Fruit fly (Drosophila melanogaster) whole organism, pupa: ENCODE measurements around the gene mag.
A peak's percentile ranks its signal among the peaks of the same experiment; 100 is the strongest.

Experiments
- CG10348 ChIP-seq: fragments of 200-800 bp; sonication (Bioruptor generic); IDR thresholded peaks from 2 replicates; pipeline ENCODE4 v1.3.6; 2022; ENCODE audit warnings: missing biosample characterization, missing genetic modification characterization
- CG12605 ChIP-seq: fragments of 200-800 bp; sonication (Bioruptor generic); IDR thresholded peaks from 2 replicates; pipeline ENCODE4 v1.3.6; 2022; ENCODE audit warnings: missing biosample characterization, missing genetic modification characterization
- CG13204 ChIP-seq: fragments of 200-800 bp; sonication (Bioruptor generic); optimal IDR thresholded peaks from 2 replicates; lab custom pipeline; 2018; ENCODE audit warnings: missing biosample characterization, mild to moderate bottlenecking, missing genetic modification characterization, moderate library complexity
- CG14655 ChIP-seq: fragments of 200-800 bp; sonication (Bioruptor generic); optimal IDR thresholded peaks from 3 replicates; lab custom pipeline; 2017; ENCODE audit warnings: mild to moderate bottlenecking, missing biosample characterization, missing genetic modification reagents, missing genetic modification characterization
- CG15710 ChIP-seq: fragments of 200-800 bp; sonication (Bioruptor generic); optimal IDR thresholded peaks from 2 replicates; lab custom pipeline; 2018; ENCODE audit warnings: missing biosample characterization, mild to moderate bottlenecking, missing genetic modification characterization, moderate library complexity
- CG17806 ChIP-seq: fragments of 200-800 bp; sonication (Bioruptor generic); optimal IDR thresholded peaks from 2 replicates; lab custom pipeline; 2018; ENCODE audit warnings: missing biosample characterization, mild to moderate bottlenecking, missing genetic modification characterization, moderate library complexity
- CG32121 ChIP-seq: fragments of 200-800 bp; sonication (Bioruptor generic); IDR thresholded peaks from 2 replicates; pipeline ENCODE4 v1.3.6; 2022; ENCODE audit warnings: missing biosample characterization, missing genetic modification characterization
- CG34367 ChIP-seq: fragments of 200-800 bp; sonication (Bioruptor generic); optimal IDR thresholded peaks from 2 replicates; lab custom pipeline; 2018; ENCODE audit warnings: missing biosample characterization, mild to moderate bottlenecking, missing genetic modification characterization
- CG4496 ChIP-seq: fragments of 200-800 bp; sonication (Bioruptor generic); IDR thresholded peaks from 3 replicates; pipeline ENCODE4 v1.3.6; 2022; ENCODE audit warnings: missing biosample characterization, missing genetic modification characterization
- CG8159 ChIP-seq: fragments of 200-800 bp; sonication (Bioruptor generic); optimal IDR thresholded peaks from 3 replicates; lab custom pipeline; 2018; ENCODE audit warnings: missing biosample characterization, mild to moderate bottlenecking, missing genetic modification characterization, moderate library complexity
- CG8301 ChIP-seq: fragments of 200-800 bp; sonication (Bioruptor generic); optimal IDR thresholded peaks from 2 replicates; lab custom pipeline; 2018; ENCODE audit warnings: missing biosample characterization, mild to moderate bottlenecking, missing genetic modification characterization
- CG9948 ChIP-seq: fragments of 200-800 bp; sonication (Bioruptor generic); optimal IDR thresholded peaks from 2 replicates; lab custom pipeline; 2018; ENCODE audit warnings: missing biosample characterization, mild to moderate bottlenecking, missing genetic modification characterization, moderate library complexity
- D1 ChIP-seq: fragments of 200-800 bp; sonication (Bioruptor generic); optimal IDR thresholded peaks from 2 replicates; lab custom pipeline; 2018; ENCODE audit warnings: missing biosample characterization, mild to moderate bottlenecking, missing genetic modification characterization, moderate library complexity
- EcR ChIP-seq: fragments of 200-800 bp; sonication (Bioruptor generic); optimal IDR thresholded peaks from 3 replicates; lab custom pipeline; 2019; ENCODE audit warnings: missing biosample characterization, missing genetic modification characterization, mild to moderate bottlenecking, moderate library complexity, missing genetic modification reagents
- Ets98B ChIP-seq: fragments of 200-800 bp; sonication (Bioruptor generic); IDR thresholded peaks from 2 replicates; pipeline ENCODE4 v1.3.6; 2022; ENCODE audit warnings: missing biosample characterization, missing genetic modification characterization
- Pif1A ChIP-seq: fragments of 200-800 bp; sonication (Bioruptor generic); optimal IDR thresholded peaks from 3 replicates; lab custom pipeline; 2016; ENCODE audit warnings: missing biosample characterization, missing genetic modification characterization
- Pif1B ChIP-seq: fragments of 200-800 bp; sonication (Bioruptor generic); optimal IDR thresholded peaks from 3 replicates; lab custom pipeline; 2016; ENCODE audit warnings: missing biosample characterization, missing genetic modification characterization
- Snoo ChIP-seq: fragments of 200-800 bp; sonication (Bioruptor generic); optimal IDR thresholded peaks from 3 replicates; lab custom pipeline; 2017; ENCODE audit warnings: missing biosample characterization, mild to moderate bottlenecking, missing genetic modification characterization, inconsistent platforms
- fd96Ca ChIP-seq: fragments of 200-800 bp; sonication (Bioruptor generic); IDR thresholded peaks from 3 replicates; pipeline ENCODE4 v1.3.6; 2022; ENCODE audit warnings: missing biosample characterization, missing genetic modification characterization
- gl ChIP-seq: fragments of 200-800 bp; sonication (Bioruptor generic); optimal IDR thresholded peaks from 2 replicates; lab custom pipeline; 2018; ENCODE audit warnings: missing biosample characterization, mild to moderate bottlenecking, missing genetic modification characterization
- rn ChIP-seq: fragments of 200-800 bp; sonication (Bioruptor generic); IDR thresholded peaks from 2 replicates; pipeline ENCODE4 v1.3.6; 2022; ENCODE audit warnings: missing biosample characterization, missing genetic modification characterization

mag gene

dm6 chr3L:20491525-20492132 lies 31.1 kb downstream of the mag start, which contains the start of gene ND-39:
Gene ND-39 (plus strand): TSS chr3L:20492082.
- TF ChIP-seq CG13204 (GFP tag; lab: Kevin White, UChicago) (no peak), CG14655 (GFP tag; lab: Kevin White, UChicago) (no peak), fd96Ca (GFP tag; lab: Robert Waterston, UW) (no peak), CG4496 (GFP tag; lab: Robert Waterston, UW) (no peak), CG10348 (GFP tag; lab: Robert Waterston, UW) (no peak), Ets98B (GFP tag; lab: Robert Waterston, UW) (no peak), CG9948 (no peak), CG17806 (no peak), rn (GFP tag; lab: Robert Waterston, UW) (no peak), Pif1A (GFP tag; lab: Kevin White, UChicago) (no peak), Snoo (tag; lab: Kevin White, UChicago) (no peak), CG12605 (GFP tag; lab: Robert Waterston, UW) (no peak), D1 (tag; lab: Kevin White, UChicago) (no peak), gl (no peak)

dm6 chr3L:20493417-20494261 lies 33.2 kb downstream of the mag start:
- peak; percentile 85 for TF ChIP-seq CG14655 (GFP tag; lab: Kevin White, UChicago)
- TF ChIP-seq Snoo (tag; lab: Kevin White, UChicago): peak; percentile 89
- TF ChIP-seq CG32121 (GFP tag; lab: Robert Waterston, UW): peak; percentile 92
- TF ChIP-seq CG34367 (tag; lab: Kevin White, UChicago): peak; percentile 83
- TF ChIP-seq CG8159 (tag; lab: Kevin White, UChicago): peak; percentile 90
- TF ChIP-seq Pif1A (GFP tag; lab: Kevin White, UChicago): peak; percentile 83
- TF ChIP-seq CG17806: peak; percentile 85
- TF ChIP-seq CG8301 (tag; lab: Kevin White, UChicago): peak; percentile 82
- peak; percentile 87 for TF ChIP-seq Ets98B (GFP tag; lab: Robert Waterston, UW)
- peak; percentile 88 for TF ChIP-seq CG12605 (GFP tag; lab: Robert Waterston, UW)
- TF ChIP-seq CG13204 (GFP tag; lab: Kevin White, UChicago): no peak
- peak; percentile 89 for TF ChIP-seq CG15710 (tag; lab: Kevin White, UChicago)
- TF ChIP-seq Pif1B (GFP tag; lab: Kevin White, UChicago): peak; percentile 84
- TF ChIP-seq EcR (GFP tag; lab: Kevin White, UChicago): peak; percentile 36
- peak; percentile 81 for TF ChIP-seq CG9948
- 0 out of 2 replicates have a peak, but pooled peaks have one; percentile 7 for TF ChIP-seq CG10348 (GFP tag; lab: Robert Waterston, UW)
- no peak for TF ChIP-seq fd96Ca (GFP tag; lab: Robert Waterston, UW)
- TF ChIP-seq D1 (tag; lab: Kevin White, UChicago): peak; percentile 67
- TF ChIP-seq gl: peak; percentile 18
- peak; percentile 86 for TF ChIP-seq CG4496 (GFP tag; lab: Robert Waterston, UW)
- TF ChIP-seq rn (GFP tag; lab: Robert Waterston, UW): 0 out of 2 replicates have a peak, but pooled peaks have one; percentile 35

dm6 chr3L:20494262-20494601 lies 33.7 kb downstream of the mag start:
- TF ChIP-seq EcR (GFP tag; lab: Kevin White, UChicago) (no peak), rn (GFP tag; lab: Robert Waterston, UW) (no peak), Ets98B (GFP tag; lab: Robert Waterston, UW) (peak; percentile 24), CG10348 (GFP tag; lab: Robert Waterston, UW) (no peak), CG32121 (GFP tag; lab: Robert Waterston, UW) (peak; percentile 23; the same call in 1 of the 2 replicates), CG9948 (no peak), CG17806 (no peak), Pif1A (GFP tag; lab: Kevin White, UChicago) (no peak), CG15710 (tag; lab: Kevin White, UChicago) (no peak), Snoo (tag; lab: Kevin White, UChicago) (no peak), CG13204 (GFP tag; lab: Kevin White, UChicago) (no peak), CG34367 (tag; lab: Kevin White, UChicago) (no peak), gl (no peak), CG8301 (tag; lab: Kevin White, UChicago) (peak; percentile 7), CG4496 (GFP tag; lab: Robert Waterston, UW) (no peak), CG12605 (GFP tag; lab: Robert Waterston, UW) (no peak), CG14655 (GFP tag; lab: Kevin White, UChicago) (no peak), fd96Ca (GFP tag; lab: Robert Waterston, UW) (no peak), D1 (tag; lab: Kevin White, UChicago) (no peak), CG8159 (tag; lab: Kevin White, UChicago) (no peak), Pif1B (GFP tag; lab: Kevin White, UChicago) (no peak)

dm6 chr3L:20494780-20495591 lies 34.5 kb downstream of the mag start, which contains the start of gene ZnT77C:
Gene ZnT77C (minus strand): TSS chr3L:20494921.
- TF ChIP-seq Pif1A (GFP tag; lab: Kevin White, UChicago): no peak
- TF ChIP-seq CG10348 (GFP tag; lab: Robert Waterston, UW): no peak
- TF ChIP-seq CG34367 (tag; lab: Kevin White, UChicago): no peak
- no peak for TF ChIP-seq CG9948
- TF ChIP-seq D1 (tag; lab: Kevin White, UChicago): no peak
- TF ChIP-seq CG12605 (GFP tag; lab: Robert Waterston, UW): no peak
- no peak for TF ChIP-seq CG15710 (tag; lab: Kevin White, UChicago)
- TF ChIP-seq Pif1B (GFP tag; lab: Kevin White, UChicago): no peak
- no peak for TF ChIP-seq CG32121 (GFP tag; lab: Robert Waterston, UW)
- no peak for TF ChIP-seq EcR (GFP tag; lab: Kevin White, UChicago)
- TF ChIP-seq CG8301 (tag; lab: Kevin White, UChicago): no peak
- TF ChIP-seq rn (GFP tag; lab: Robert Waterston, UW): no peak
- no peak for TF ChIP-seq Snoo (tag; lab: Kevin White, UChicago)
- no peak for TF ChIP-seq CG8159 (tag; lab: Kevin White, UChicago)
- TF ChIP-seq gl: no peak
- no peak for TF ChIP-seq CG17806
- no peak for TF ChIP-seq CG14655 (GFP tag; lab: Kevin White, UChicago)
- TF ChIP-seq CG13204 (GFP tag; lab: Kevin White, UChicago): no peak
